Fruit fly (Drosophila melanogaster): Measurements from ENCODE around the gene CG7071.

dm6 chr3R:22400246-22400645 lies 37.8 kb downstream of the CG7071 start:
- TF ChIP-seq Eip78C (GFP tag) (no peak), Gug (GFP tag; IDR thresholded peaks at IDR 0.05) (peak; percentile 62; the same call in 1 of the 2 replicates), CG11762 (GFP tag; optimal IDR thresholded peaks at IDR 0.05; ENCODE audit: insufficient read depth) (peak; percentile 7), CG3919 (GFP tag; optimal IDR thresholded peaks at IDR 0.05) (no peak), dsx (GFP tag; optimal IDR thresholded peaks at IDR 0.05; ENCODE audit: poor library complexity, severe bottlenecking) (peak; percentile 5), CG6792 (GFP tag; optimal IDR thresholded peaks at IDR 0.05) (no peak), CG6276 (GFP tag; optimal IDR thresholded peaks at IDR 0.05) (no peak), CG6163 (GFP tag; IDR thresholded peaks at IDR 0.05) (no peak; the same call in none of the 3 replicates)

Measured in whole organism, prepupa.